Worm (Caenorhabditis elegans): ENCODE data around the gene F54E2.2.

F54E2.2 gene

ce11 chrV:2780786-2781185 is 15.3 kb upstream of the F54E2.2 start, which contains the start of gene R05D8.11:
Gene R05D8.11 (minus strand): TSS chrV:2780886.
- TF ChIP-seq tbx-11 (GFP tag; IDR thresholded peaks at IDR 0.05) (no peak), aly-1 (tag; optimal IDR thresholded peaks at IDR 0.05) (no peak), flt-1 (GFP tag; IDR thresholded peaks at IDR 0.05) (no peak), ama-1 (optimal IDR thresholded peaks at IDR 0.05) (no peak), ceh-13 (GFP tag; optimal IDR thresholded peaks at IDR 0.05) (no peak), tra-4 (tag; optimal IDR thresholded peaks at IDR 0.05) (no peak), pes-1 (GFP tag; IDR thresholded peaks at IDR 0.05) (no peak), tbx-37 (GFP tag; conservative IDR thresholded peaks at IDR 0.05) (no peak), hmg-4 (GFP tag; optimal IDR thresholded peaks at IDR 0.05) (no peak), hnd-1 (tag; optimal IDR thresholded peaks at IDR 0.05) (no peak), ceh-36 (tag; optimal IDR thresholded peaks at IDR 0.05) (no peak), scrt-1 (GFP tag; IDR thresholded peaks at IDR 0.05) (no peak), B0310.2 (tag; optimal IDR thresholded peaks at IDR 0.05) (no peak), F13C5.2 (tag; optimal IDR thresholded peaks at IDR 0.05) (no peak), ets-7 (tag; optimal IDR thresholded peaks at IDR 0.05) (no peak)

DNA sequence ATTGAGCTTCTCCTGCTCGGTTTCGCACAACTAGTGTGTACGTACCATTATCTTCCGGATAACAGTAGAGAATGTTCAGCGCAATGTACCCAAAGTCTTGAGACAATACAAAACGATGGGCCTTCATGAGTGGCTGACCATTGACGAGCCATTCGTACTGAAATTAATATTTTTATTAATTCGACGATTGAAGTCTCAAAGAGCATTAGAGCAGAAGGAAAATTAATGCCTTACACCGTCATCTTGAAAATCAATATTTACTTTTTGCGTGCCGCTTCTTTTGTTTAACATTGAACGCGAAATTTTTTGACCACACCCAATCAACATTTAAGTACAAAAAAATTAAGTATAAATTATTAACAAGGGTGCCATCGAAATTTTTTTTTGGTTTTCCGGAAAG is 3.1 kb upstream of the F54E2.2 start:
- TF ChIP-seq sea-1 (GFP tag; conservative IDR thresholded peaks at IDR 0.05) (no peak), hmg-4 (GFP tag; optimal IDR thresholded peaks at IDR 0.05) (no peak), flt-1 (GFP tag; IDR thresholded peaks at IDR 0.05) (no peak), hnd-1 (tag; optimal IDR thresholded peaks at IDR 0.05) (no peak)

DNA sequence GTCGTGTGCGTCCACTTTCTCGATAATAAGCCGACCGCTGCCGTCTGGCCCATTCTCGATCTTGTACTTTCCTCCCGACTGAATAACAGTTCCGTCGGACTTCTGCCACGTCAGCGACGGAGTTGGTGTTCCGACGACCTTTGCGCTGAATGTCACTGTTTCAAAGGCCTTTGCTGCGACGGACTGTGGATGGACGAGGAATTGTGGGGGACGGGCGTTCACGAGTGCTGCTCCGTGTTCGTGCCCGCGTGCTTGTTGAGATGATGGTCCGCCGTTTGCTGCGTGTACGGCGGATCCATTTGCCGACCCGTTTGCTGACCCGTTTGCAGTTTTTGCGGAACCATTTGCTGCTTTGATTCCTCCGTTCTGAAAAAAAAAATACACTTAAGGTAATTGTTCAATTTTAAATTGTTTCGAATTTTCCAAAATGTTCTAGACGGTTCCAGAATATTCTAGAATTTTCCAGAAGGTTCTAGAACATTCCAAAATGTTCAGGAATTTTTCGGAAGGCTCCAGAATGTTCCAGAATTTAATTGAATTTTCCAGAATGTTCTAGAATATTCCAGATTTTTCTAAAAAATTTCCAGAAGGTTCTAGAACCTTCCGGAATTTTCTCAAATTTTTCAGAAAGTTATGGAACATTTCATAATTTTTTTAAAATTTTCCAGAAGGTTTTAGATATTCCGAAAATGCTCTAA is 3.2 kb downstream of the F54E2.2 start:
- TF ChIP-seq hmbx-1 (tag; optimal IDR thresholded peaks at IDR 0.05) = no peak
- no peak for TF ChIP-seq scrt-1 (GFP tag; IDR thresholded peaks at IDR 0.05)
- no peak for TF ChIP-seq flt-1 (GFP tag; IDR thresholded peaks at IDR 0.05)

DNA sequence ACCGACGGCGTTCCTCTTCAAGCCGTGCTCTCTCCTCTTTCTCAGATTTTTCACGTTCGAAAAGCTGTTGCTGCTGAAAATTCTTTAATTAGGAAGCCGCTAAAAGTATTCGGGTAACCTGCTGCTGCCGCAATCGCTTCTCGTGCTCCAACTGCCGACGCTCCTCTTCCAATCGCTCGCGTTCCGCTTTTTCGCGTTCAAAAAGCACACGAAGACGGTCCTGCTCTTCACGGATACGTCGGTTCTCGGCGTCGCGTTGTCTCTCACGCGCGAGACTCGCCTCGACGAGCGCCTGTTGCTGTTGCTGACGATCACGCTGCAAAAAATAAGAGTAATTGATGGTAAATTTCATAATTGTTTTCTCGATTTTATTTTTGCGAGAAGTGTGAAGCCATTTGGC is 4.6 kb downstream of the F54E2.2 start:
- no peak for TF ChIP-seq ceh-13 (GFP tag; optimal IDR thresholded peaks at IDR 0.05)
- no peak for TF ChIP-seq hnd-1 (tag; optimal IDR thresholded peaks at IDR 0.05)
- TF ChIP-seq ama-1 (optimal IDR thresholded peaks at IDR 0.05) = no peak
- TF ChIP-seq pes-1 (GFP tag; IDR thresholded peaks at IDR 0.05) = no peak
- no peak for TF ChIP-seq B0310.2 (tag; optimal IDR thresholded peaks at IDR 0.05)
- TF ChIP-seq sea-1 (GFP tag; conservative IDR thresholded peaks at IDR 0.05) = no peak
- TF ChIP-seq tbx-11 (GFP tag; IDR thresholded peaks at IDR 0.05) = no peak
- TF ChIP-seq flt-1 (GFP tag; IDR thresholded peaks at IDR 0.05) = no peak
- TF ChIP-seq hmbx-1 (tag; optimal IDR thresholded peaks at IDR 0.05) = no peak
- no peak for TF ChIP-seq hmg-4 (GFP tag; optimal IDR thresholded peaks at IDR 0.05)
- TF ChIP-seq F13C5.2 (tag; optimal IDR thresholded peaks at IDR 0.05) = no peak
- no peak for TF ChIP-seq aly-1 (tag; optimal IDR thresholded peaks at IDR 0.05)
- no peak for TF ChIP-seq ets-7 (tag; optimal IDR thresholded peaks at IDR 0.05)
- no peak for TF ChIP-seq ceh-36 (tag; optimal IDR thresholded peaks at IDR 0.05)
- no peak for TF ChIP-seq tbx-37 (GFP tag; conservative IDR thresholded peaks at IDR 0.05)
- no peak for TF ChIP-seq tra-4 (tag; optimal IDR thresholded peaks at IDR 0.05)
- TF ChIP-seq scrt-1 (GFP tag; IDR thresholded peaks at IDR 0.05) = no peak

DNA sequence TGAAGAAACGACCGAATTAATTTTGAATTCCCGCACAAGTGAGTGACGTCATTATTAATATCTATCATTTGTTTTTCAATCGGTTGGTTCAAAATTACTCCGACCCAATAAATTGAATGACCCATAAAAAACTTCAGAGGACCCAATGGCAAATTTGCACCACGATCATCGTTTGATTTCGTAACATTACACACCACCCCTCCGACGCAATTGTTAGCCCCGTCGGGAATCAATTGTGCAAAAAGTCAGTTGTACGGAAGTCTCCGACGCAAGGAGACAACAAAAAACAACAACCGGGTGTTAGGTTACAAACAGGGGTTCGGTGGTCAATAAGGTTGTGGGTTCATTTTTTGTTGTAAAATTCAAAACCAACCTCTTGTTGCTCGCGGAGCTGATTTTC is 5.9 kb downstream of the F54E2.2 start:
- TF ChIP-seq aly-1 (tag; optimal IDR thresholded peaks at IDR 0.05) (no peak), scrt-1 (GFP tag; IDR thresholded peaks at IDR 0.05) (no peak), tra-4 (tag; optimal IDR thresholded peaks at IDR 0.05) (no peak)

DNA sequence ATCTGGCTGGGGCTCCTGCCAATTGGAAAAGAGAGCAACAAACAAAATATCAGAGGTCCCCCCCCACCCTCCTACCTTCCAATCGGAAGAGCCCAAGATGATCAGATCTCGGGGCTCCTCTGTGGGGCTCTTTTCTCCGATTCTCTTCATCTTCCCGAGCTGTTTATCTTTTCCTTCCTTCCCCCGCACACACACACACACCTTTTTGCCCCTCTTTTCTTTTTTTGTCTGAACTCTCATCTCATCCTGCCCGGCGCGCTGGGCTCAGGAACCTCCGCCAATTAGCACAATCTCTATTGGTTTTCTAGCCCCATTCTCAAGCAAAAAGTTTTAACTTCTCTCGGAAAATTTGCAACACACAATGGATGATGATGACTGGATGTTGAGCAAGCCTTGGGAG is 7.2 kb downstream of the F54E2.2 start:
- no peak for TF ChIP-seq hnd-1 (tag; optimal IDR thresholded peaks at IDR 0.05)
- TF ChIP-seq flt-1 (GFP tag; IDR thresholded peaks at IDR 0.05) = no peak
- TF ChIP-seq pes-1 (GFP tag; IDR thresholded peaks at IDR 0.05) = no peak
- no peak for TF ChIP-seq B0310.2 (tag; optimal IDR thresholded peaks at IDR 0.05)
- TF ChIP-seq ceh-13 (GFP tag; optimal IDR thresholded peaks at IDR 0.05) = no peak
- no peak for TF ChIP-seq scrt-1 (GFP tag; IDR thresholded peaks at IDR 0.05)
- TF ChIP-seq ets-7 (tag; optimal IDR thresholded peaks at IDR 0.05) = no peak
- no peak for TF ChIP-seq aly-1 (tag; optimal IDR thresholded peaks at IDR 0.05)
- no peak for TF ChIP-seq sea-1 (GFP tag; conservative IDR thresholded peaks at IDR 0.05)
- TF ChIP-seq tbx-37 (GFP tag; conservative IDR thresholded peaks at IDR 0.05) = no peak
- TF ChIP-seq ama-1 (optimal IDR thresholded peaks at IDR 0.05) = no peak

DNA sequence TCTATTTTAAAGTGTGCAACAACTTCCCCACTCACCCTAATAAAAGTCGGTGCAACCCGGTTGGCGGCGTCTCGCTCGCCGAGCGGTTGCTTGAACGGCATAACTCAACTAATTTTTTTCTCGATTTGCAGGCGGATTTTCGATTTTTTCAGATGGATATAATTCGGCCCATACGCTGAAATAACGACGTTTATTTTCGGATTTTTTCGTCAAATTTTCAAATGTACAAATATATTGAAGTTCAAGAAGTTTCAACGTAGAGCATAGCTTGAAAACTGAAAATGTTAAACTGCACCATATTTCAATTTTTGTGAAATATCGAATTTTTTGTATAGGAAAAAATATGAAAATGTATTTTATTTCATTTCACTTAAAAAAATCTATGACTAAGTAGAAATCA is 11.7 kb downstream of the F54E2.2 start, which contains the start of gene ketn-1:
Gene ketn-1, minus strand, starts transcription at position 101 of the 400 bp plus-strand sequence.
- no peak; the same call in 1 of the 2 replicates for TF ChIP-seq tbx-11 (GFP tag; IDR thresholded peaks at IDR 0.05)
- no peak for TF ChIP-seq ceh-13 (GFP tag; optimal IDR thresholded peaks at IDR 0.05)
- TF ChIP-seq B0310.2 (tag; optimal IDR thresholded peaks at IDR 0.05) = no peak
- no peak for TF ChIP-seq hnd-1 (tag; optimal IDR thresholded peaks at IDR 0.05)
- no peak for TF ChIP-seq F13C5.2 (tag; optimal IDR thresholded peaks at IDR 0.05)
- TF ChIP-seq hmbx-1 (tag; optimal IDR thresholded peaks at IDR 0.05) = no peak
- TF ChIP-seq tra-4 (tag; optimal IDR thresholded peaks at IDR 0.05) = no peak
- TF ChIP-seq flt-1 (GFP tag; IDR thresholded peaks at IDR 0.05) = no peak
- TF ChIP-seq tbx-37 (GFP tag; conservative IDR thresholded peaks at IDR 0.05) = no peak
- no peak for TF ChIP-seq ama-1 (optimal IDR thresholded peaks at IDR 0.05)
- TF ChIP-seq aly-1 (tag; optimal IDR thresholded peaks at IDR 0.05) = no peak
- no peak for TF ChIP-seq ets-7 (tag; optimal IDR thresholded peaks at IDR 0.05)
- TF ChIP-seq scrt-1 (GFP tag; IDR thresholded peaks at IDR 0.05) = no peak
- no peak for TF ChIP-seq pes-1 (GFP tag; IDR thresholded peaks at IDR 0.05)

DNA sequence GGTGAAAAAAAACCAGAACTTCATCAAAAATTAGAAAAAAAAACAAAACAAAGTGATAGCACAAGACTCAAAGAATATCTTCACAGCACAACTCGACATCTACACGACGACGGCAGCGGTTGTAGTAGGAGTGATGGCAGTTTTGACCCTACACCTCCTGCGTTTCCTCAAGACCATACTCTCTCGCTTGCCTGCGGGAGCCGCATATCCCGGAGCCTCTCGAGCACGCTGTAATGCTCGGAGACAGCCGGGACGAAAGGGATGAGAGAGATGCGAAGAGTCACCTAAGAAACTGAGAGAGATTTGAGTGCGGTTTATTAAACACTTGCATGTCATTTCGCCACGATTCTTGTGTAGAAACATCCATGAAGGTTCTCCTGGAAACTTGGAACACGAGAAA is 13.3 kb downstream of the F54E2.2 start:
- no peak for TF ChIP-seq hmbx-1 (tag; optimal IDR thresholded peaks at IDR 0.05)
- TF ChIP-seq ceh-36 (tag; optimal IDR thresholded peaks at IDR 0.05) = no peak

Measured in whole organism, early embryonic.